Fruit fly (Drosophila melanogaster) whole organism, prepupa: ENCODE data around the gene CG32486.

Experiments used
- Blimp-1 ChIP-seq: fragments of 200-800 bp; sonication (Bioruptor generic); optimal IDR thresholded peaks from 3 replicates; lab custom pipeline; 2017; ENCODE audit warnings: missing biosample characterization, missing genetic modification characterization, mild to moderate bottlenecking, moderate library complexity, missing genetic modification reagents
- CG10631 ChIP-seq: fragments of 200-800 bp; sonication (Bioruptor generic); optimal IDR thresholded peaks from 2 replicates; lab custom pipeline; 2016; ENCODE audit warnings: missing biosample characterization, missing genetic modification characterization
- CG10669 ChIP-seq: fragments of 200-800 bp; sonication (Bioruptor generic); optimal IDR thresholded peaks from 3 replicates; lab custom pipeline; 2018; ENCODE audit warnings: missing biosample characterization, mild to moderate bottlenecking, missing genetic modification characterization, moderate library complexity
- CG11294 ChIP-seq: fragments of 200-800 bp; sonication (Bioruptor generic); IDR thresholded peaks from 2 replicates; pipeline ENCODE4 v1.3.6; 2022; ENCODE audit warnings: missing biosample characterization, missing genetic modification characterization
- CG11762 ChIP-seq: fragments of 200-800 bp; sonication (Bioruptor generic); optimal IDR thresholded peaks from 3 replicates; lab custom pipeline; 2016; ENCODE audit warnings: missing biosample characterization, missing genetic modification characterization; ENCODE audit not compliant: insufficient read depth
- CG11902 ChIP-seq: fragments of 200-800 bp; sonication (Bioruptor generic); optimal IDR thresholded peaks from 3 replicates; lab custom pipeline; 2016; ENCODE audit warnings: missing biosample characterization, missing genetic modification characterization
- CG15336 ChIP-seq: fragments of 200-800 bp; sonication (Bioruptor generic); IDR thresholded peaks from 2 replicates; pipeline ENCODE4 v1.3.6; 2022; ENCODE audit warnings: missing biosample characterization, missing genetic modification characterization
- CG1621 ChIP-seq: fragments of 200-800 bp; sonication (Bioruptor generic); optimal IDR thresholded peaks from 3 replicates; lab custom pipeline; 2018; ENCODE audit warnings: missing biosample characterization, mild to moderate bottlenecking, missing genetic modification characterization
- CG16779 ChIP-seq: fragments of 200-800 bp; sonication (Bioruptor generic); optimal IDR thresholded peaks from 3 replicates; lab custom pipeline; 2017; ENCODE audit warnings: missing biosample characterization, mild to moderate bottlenecking, missing genetic modification characterization
- CG3032 ChIP-seq: fragments of 200-800 bp; optimal IDR thresholded peaks from 2 replicates; lab custom pipeline; 2019; ENCODE audit warnings: missing biosample characterization, mild to moderate bottlenecking, missing genetic modification characterization, moderate library complexity
- CG31627 ChIP-seq: fragments of 200-800 bp; sonication (Bioruptor generic); optimal IDR thresholded peaks from 3 replicates; lab custom pipeline; 2016; ENCODE audit warnings: missing biosample characterization, missing genetic modification characterization
- CG32006 ChIP-seq: fragments of 200-800 bp; sonication (Bioruptor generic); optimal IDR thresholded peaks from 3 replicates; lab custom pipeline; 2017; ENCODE audit warnings: missing biosample characterization, mild to moderate bottlenecking, missing genetic modification characterization
- CG34406 ChIP-seq: fragments of 200-800 bp; sonication (Bioruptor generic); optimal IDR thresholded peaks from 3 replicates; lab custom pipeline; 2016; ENCODE audit warnings: missing biosample characterization, missing genetic modification characterization
- CG3919 ChIP-seq: fragments of 200-800 bp; sonication (Bioruptor generic); optimal IDR thresholded peaks from 3 replicates; lab custom pipeline; 2016; ENCODE audit warnings: missing biosample characterization, missing genetic modification characterization
- CG4318 ChIP-seq: fragments of 200-800 bp; sonication (Bioruptor generic); optimal IDR thresholded peaks from 3 replicates; lab custom pipeline; 2017; ENCODE audit warnings: missing biosample characterization, mild to moderate bottlenecking, missing genetic modification characterization
- CG6163 ChIP-seq: fragments of 200-800 bp; sonication (Bioruptor generic); IDR thresholded peaks from 3 replicates; pipeline ENCODE4 v1.3.6; 2022; ENCODE audit warnings: missing biosample characterization, missing genetic modification characterization
- CG6276 ChIP-seq: fragments of 200-800 bp; sonication (Bioruptor generic); optimal IDR thresholded peaks from 2 replicates; lab custom pipeline; 2017; ENCODE audit warnings: missing biosample characterization, mild to moderate bottlenecking, missing genetic modification characterization
- CG6792 ChIP-seq: fragments of 200-800 bp; sonication (Bioruptor generic); optimal IDR thresholded peaks from 3 replicates; lab custom pipeline; 2016; ENCODE audit warnings: missing biosample characterization, missing genetic modification characterization
- CG6808 ChIP-seq: fragments of 200-800 bp; sonication (Bioruptor generic); optimal IDR thresholded peaks from 3 replicates; lab custom pipeline; 2017; ENCODE audit warnings: missing biosample characterization, missing genetic modification characterization, mild to moderate bottlenecking, moderate library complexity, missing genetic modification reagents
- CG6854 ChIP-seq: fragments of 200-800 bp; sonication (Bioruptor generic); optimal IDR thresholded peaks from 2 replicates; lab custom pipeline; 2017; ENCODE audit warnings: missing biosample characterization, mild to moderate bottlenecking, missing genetic modification characterization
- CG7368 ChIP-seq: fragments of 200-800 bp; sonication (Bioruptor generic); optimal IDR thresholded peaks from 3 replicates; lab custom pipeline; 2016; ENCODE audit warnings: missing biosample characterization, missing genetic modification characterization
- CG8319 ChIP-seq: fragments of 200-800 bp; sonication (Bioruptor generic); optimal IDR thresholded peaks from 3 replicates; lab custom pipeline; 2016; ENCODE audit warnings: missing biosample characterization, missing genetic modification characterization
- CG8632 ChIP-seq: fragments of 200-800 bp; sonication (Bioruptor generic); optimal IDR thresholded peaks from 3 replicates; lab custom pipeline; 2016; ENCODE audit warnings: missing biosample characterization, missing genetic modification characterization
- CG9139 ChIP-seq: fragments of 200-800 bp; sonication (Bioruptor generic); optimal IDR thresholded peaks from 3 replicates; lab custom pipeline; 2017; ENCODE audit warnings: missing biosample characterization, mild to moderate bottlenecking, missing genetic modification characterization
- Eip75B ChIP-seq: fragments of 200-800 bp; sonication (Bioruptor generic); optimal IDR thresholded peaks from 3 replicates; lab custom pipeline; 2016; ENCODE audit warnings: missing biosample characterization, missing genetic modification characterization
- Ets21C ChIP-seq: fragments of 200-800 bp; sonication (Bioruptor generic); optimal IDR thresholded peaks from 3 replicates; lab custom pipeline; 2016; ENCODE audit warnings: missing biosample characterization, missing genetic modification characterization
- Ets96B ChIP-seq: fragments of 200-800 bp; optimal IDR thresholded peaks from 2 replicates; lab custom pipeline; 2019; ENCODE audit warnings: missing biosample characterization, mild to moderate bottlenecking, missing genetic modification characterization, moderate library complexity
- Hr38 ChIP-seq: sonication (Bioruptor generic); optimal IDR thresholded peaks from 2 replicates; lab custom pipeline; 2016; ENCODE audit warnings: missing biosample characterization, missing genetic modification characterization
- Hr39 ChIP-seq: fragments of 200-800 bp; sonication (Bioruptor generic); optimal IDR thresholded peaks from 2 replicates; lab custom pipeline; 2016; ENCODE audit warnings: missing biosample characterization, missing genetic modification characterization
- Hr4 ChIP-seq: fragments of 200-800 bp; sonication (Bioruptor generic); optimal IDR thresholded peaks from 3 replicates; lab custom pipeline; 2016; ENCODE audit warnings: missing biosample characterization, missing genetic modification characterization
- Lpt ChIP-seq: fragments of 200-800 bp; sonication (Bioruptor generic); optimal IDR thresholded peaks from 3 replicates; lab custom pipeline; 2016; ENCODE audit warnings: missing biosample characterization, missing genetic modification characterization
- Smox ChIP-seq: fragments of 200-800 bp; sonication (Bioruptor generic); optimal IDR thresholded peaks from 3 replicates; lab custom pipeline; 2016; ENCODE audit warnings: missing biosample characterization, missing genetic modification characterization
- Sox102F ChIP-seq: fragments of 200-800 bp; sonication (Bioruptor generic); optimal IDR thresholded peaks from 2 replicates; lab custom pipeline; 2016; ENCODE audit warnings: missing biosample characterization, mild to moderate bottlenecking, missing genetic modification characterization
- Sox15 ChIP-seq: fragments of 200-800 bp; sonication (Bioruptor generic); optimal IDR thresholded peaks from 3 replicates; lab custom pipeline; 2016; ENCODE audit warnings: missing biosample characterization, missing genetic modification characterization
- acj6 ChIP-seq: fragments of 200-800 bp; sonication (Bioruptor generic); optimal IDR thresholded peaks from 3 replicates; lab custom pipeline; 2016; ENCODE audit warnings: missing biosample characterization, missing genetic modification characterization
- cyc ChIP-seq: fragments of 200-800 bp; sonication (Bioruptor generic); optimal IDR thresholded peaks from 3 replicates; lab custom pipeline; 2016; ENCODE audit warnings: missing biosample characterization, missing genetic modification characterization
- dac ChIP-seq: fragments of 200-800 bp; sonication (Bioruptor generic); optimal IDR thresholded peaks from 2 replicates; lab custom pipeline; 2017; ENCODE audit warnings: missing biosample characterization, mild to moderate bottlenecking, missing genetic modification characterization
- esn ChIP-seq: fragments of 200-800 bp; sonication (Bioruptor generic); optimal IDR thresholded peaks from 2 replicates; lab custom pipeline; 2016; ENCODE audit warnings: missing biosample characterization, mild to moderate bottlenecking, missing genetic modification characterization, moderate library complexity
- fd59A ChIP-seq: fragments of 200-800 bp; sonication (Bioruptor generic); optimal IDR thresholded peaks from 2 replicates; lab custom pipeline; 2017; ENCODE audit warnings: missing biosample characterization, mild to moderate bottlenecking, missing genetic modification characterization, missing genetic modification reagents
- fd85E ChIP-seq: fragments of 200-800 bp; sonication (Bioruptor generic); optimal IDR thresholded peaks from 3 replicates; lab custom pipeline; 2016; ENCODE audit warnings: missing biosample characterization, missing genetic modification characterization
- lz ChIP-seq: fragments of 200-800 bp; sonication (Bioruptor generic); optimal IDR thresholded peaks from 3 replicates; lab custom pipeline; 2016; ENCODE audit warnings: missing biosample characterization, missing genetic modification characterization
- net ChIP-seq: fragments of 200-800 bp; sonication (Bioruptor generic); optimal IDR thresholded peaks from 3 replicates; lab custom pipeline; 2016; ENCODE audit warnings: missing biosample characterization, missing genetic modification characterization
- pdm3 ChIP-seq: fragments of 200-800 bp; sonication (Bioruptor generic); optimal IDR thresholded peaks from 3 replicates; lab custom pipeline; 2016; ENCODE audit warnings: missing biosample characterization, missing genetic modification characterization
- spab ChIP-seq: fragments of 200-800 bp; sonication (Bioruptor generic); optimal IDR thresholded peaks from 2 replicates; lab custom pipeline; 2017; ENCODE audit warnings: missing biosample characterization, mild to moderate bottlenecking, missing genetic modification characterization, missing genetic modification reagents
- ss ChIP-seq, 2 experiments: fragments of 200-800 bp; sonication (Bioruptor generic); optimal IDR thresholded peaks; 2 replicates in 1 of 2; 3 replicates in 1 of 2; lab custom pipeline; 2017 to 2018; ENCODE audit warnings: mild to moderate bottlenecking in 2 of 2, missing biosample characterization in 2 of 2, missing genetic modification characterization in 2 of 2, moderate library complexity in 1 of 2
- svp ChIP-seq: fragments of 200-800 bp; sonication (Bioruptor generic); peaks from one replicate; lab custom pipeline; 2016; ENCODE audit warnings: missing biosample characterization, missing genetic modification characterization
- topi ChIP-seq: fragments of 200-800 bp; sonication (Bioruptor generic); optimal IDR thresholded peaks from 3 replicates; lab custom pipeline; 2016; ENCODE audit warnings: missing biosample characterization, missing genetic modification characterization

CG32486 gene

dm6 chr3L:3106908-3107821 is 36.5 kb upstream of the CG32486 start, which contains the start of gene Cht7 (continued):
- TF ChIP-seq pdm3 (peak; percentile 92), fd85E (peak; percentile 44), svp (GFP tag; lab: Kevin White, UChicago) (peak; percentile 92), lz (peak; percentile 86), fd59A (peak; percentile 87), CG6276 (GFP tag; lab: Kevin White, UChicago) (peak; percentile 93), cyc (GFP tag; lab: Kevin White, UChicago) (peak; percentile 76), CG7368 (GFP tag; lab: Kevin White, UChicago) (peak; percentile 80), CG10669 (GFP tag; lab: Kevin White, UChicago) (peak; percentile 88), net (GFP tag; lab: Kevin White, UChicago) (peak; percentile 92), CG34406 (GFP tag; lab: Kevin White, UChicago) (peak; percentile 88)

- no peak for TF ChIP-seq topi (GFP tag; lab: Kevin White, UChicago)
- no peak for TF ChIP-seq Blimp-1 (GFP tag; lab: Kevin White, UChicago)
- TF ChIP-seq Hr39 (GFP tag; lab: Kevin White, UChicago) = no peak
- TF ChIP-seq Ets96B (tag; lab: Kevin White, UChicago) = peak; percentile 62
- TF ChIP-seq CG11902 (GFP tag; lab: Kevin White, UChicago) = no peak
- peak; percentile 33 for TF ChIP-seq Eip75B
- peak; percentile 52 for TF ChIP-seq fd59A
- peak; percentile 33 for TF ChIP-seq CG4318 (GFP tag; lab: Kevin White, UChicago)
- no peak for TF ChIP-seq CG16779
- peak; percentile 57 for TF ChIP-seq CG32006 (GFP tag; lab: Kevin White, UChicago)
- TF ChIP-seq CG3919 (GFP tag; lab: Kevin White, UChicago) = peak; percentile 1
- TF ChIP-seq CG10669 (GFP tag; lab: Kevin White, UChicago) = peak; percentile 61
- no peak for TF ChIP-seq cyc (GFP tag; lab: Kevin White, UChicago)
- no peak for TF ChIP-seq CG6276 (GFP tag; lab: Kevin White, UChicago)
- TF ChIP-seq CG15336 (GFP tag; lab: Robert Waterston, UW) = peak; percentile 51; the same call in 1 of the 2 replicates
- no peak for TF ChIP-seq CG8632 (GFP tag; lab: Kevin White, UChicago)
- TF ChIP-seq CG31627 (GFP tag; lab: Kevin White, UChicago) = no peak
- TF ChIP-seq Hr38 (GFP tag; lab: Kevin White, UChicago) = no peak
- no peak for TF ChIP-seq Lpt
- TF ChIP-seq fd85E = no peak
- TF ChIP-seq Hr4 = peak; percentile 14
- no peak for TF ChIP-seq CG6854 (GFP tag; lab: Kevin White, UChicago)
- peak; percentile 36 for TF ChIP-seq CG11762 (GFP tag; lab: Kevin White, UChicago)
- TF ChIP-seq net (GFP tag; lab: Kevin White, UChicago) = peak; percentile 37
- TF ChIP-seq CG6792 (GFP tag; lab: Kevin White, UChicago) = no peak
- TF ChIP-seq CG8319 (GFP tag; lab: Kevin White, UChicago) = no peak
- peak; percentile 6 for TF ChIP-seq pdm3
- TF ChIP-seq acj6 = no peak
- TF ChIP-seq esn (GFP tag; lab: Kevin White, UChicago) = no peak
- 0 out of 3 replicates have a peak, but pooled peaks have one; percentile 26 for TF ChIP-seq CG6163
- TF ChIP-seq spab (GFP tag; lab: Kevin White, UChicago) = peak; percentile 67
- peak; percentile 62 for TF ChIP-seq CG10631 (GFP tag; lab: Kevin White, UChicago)
- no peak for TF ChIP-seq Smox (GFP tag; lab: Kevin White, UChicago)
- no peak for TF ChIP-seq dac (GFP tag; lab: Kevin White, UChicago)
- no peak for TF ChIP-seq Sox102F (GFP tag; lab: Kevin White, UChicago)
- TF ChIP-seq CG34406 (GFP tag; lab: Kevin White, UChicago) = no peak
- TF ChIP-seq CG1621 (tag; lab: Kevin White, UChicago) = peak; percentile 44
- peak; percentile 35 to 61 for TF ChIP-seq ss (GFP tag; optimal IDR thresholded peaks at IDR 0.05; lab: Kevin White, UChicago)
- TF ChIP-seq svp (GFP tag; lab: Kevin White, UChicago) = no peak
- TF ChIP-seq Ets21C (GFP tag; lab: Kevin White, UChicago) = no peak
- TF ChIP-seq CG11294 (GFP tag; lab: Robert Waterston, UW) = no peak
- peak; percentile 57 for TF ChIP-seq CG3032 (tag; lab: Kevin White, UChicago)
- peak; percentile 71 for TF ChIP-seq CG6808
- no peak for TF ChIP-seq CG9139 (GFP tag; lab: Kevin White, UChicago)
- TF ChIP-seq Sox15 = no peak
These were observed 35.5 kb upstream of the CG32486 start for dm6 chr3L:3106146-3106545.
